Worm (Caenorhabditis elegans): ENCODE results near the gene lact-4.

- TF ChIP-seq ccch-3 (GFP tag; optimal IDR thresholded peaks at IDR 0.05) (no peak), let-526 (GFP tag; IDR thresholded peaks at IDR 0.05) (no peak)
These were observed 28.9 kb downstream of the lact-4 start for ce11 chrII:8451425-8451824.

All from whole organism, young adult.